Fruit fly (Drosophila melanogaster) whole organism, prepupa: ENCODE data around the gene rempA.

Experiments used
- CG10631 ChIP-seq: fragments of 200-800 bp; sonication (Bioruptor generic); optimal IDR thresholded peaks from 2 replicates; lab custom pipeline; 2016; ENCODE audit warnings: missing biosample characterization, missing genetic modification characterization
- CG11294 ChIP-seq: fragments of 200-800 bp; sonication (Bioruptor generic); IDR thresholded peaks from 2 replicates; pipeline ENCODE4 v1.3.6; 2022; ENCODE audit warnings: missing biosample characterization, missing genetic modification characterization
- CG11762 ChIP-seq: fragments of 200-800 bp; sonication (Bioruptor generic); optimal IDR thresholded peaks from 3 replicates; lab custom pipeline; 2016; ENCODE audit warnings: missing biosample characterization, missing genetic modification characterization; ENCODE audit not compliant: insufficient read depth
- CG15336 ChIP-seq: fragments of 200-800 bp; sonication (Bioruptor generic); IDR thresholded peaks from 2 replicates; pipeline ENCODE4 v1.3.6; 2022; ENCODE audit warnings: missing biosample characterization, missing genetic modification characterization
- CG1621 ChIP-seq: fragments of 200-800 bp; sonication (Bioruptor generic); optimal IDR thresholded peaks from 3 replicates; lab custom pipeline; 2018; ENCODE audit warnings: missing biosample characterization, mild to moderate bottlenecking, missing genetic modification characterization
- CG3032 ChIP-seq: fragments of 200-800 bp; optimal IDR thresholded peaks from 2 replicates; lab custom pipeline; 2019; ENCODE audit warnings: missing biosample characterization, mild to moderate bottlenecking, missing genetic modification characterization, moderate library complexity
- CG31627 ChIP-seq: fragments of 200-800 bp; sonication (Bioruptor generic); optimal IDR thresholded peaks from 3 replicates; lab custom pipeline; 2016; ENCODE audit warnings: missing biosample characterization, missing genetic modification characterization
- CG32006 ChIP-seq: fragments of 200-800 bp; sonication (Bioruptor generic); optimal IDR thresholded peaks from 3 replicates; lab custom pipeline; 2017; ENCODE audit warnings: missing biosample characterization, mild to moderate bottlenecking, missing genetic modification characterization
- CG34406 ChIP-seq: fragments of 200-800 bp; sonication (Bioruptor generic); optimal IDR thresholded peaks from 3 replicates; lab custom pipeline; 2016; ENCODE audit warnings: missing biosample characterization, missing genetic modification characterization
- CG3919 ChIP-seq: fragments of 200-800 bp; sonication (Bioruptor generic); optimal IDR thresholded peaks from 3 replicates; lab custom pipeline; 2016; ENCODE audit warnings: missing biosample characterization, missing genetic modification characterization
- CG4318 ChIP-seq: fragments of 200-800 bp; sonication (Bioruptor generic); optimal IDR thresholded peaks from 3 replicates; lab custom pipeline; 2017; ENCODE audit warnings: missing biosample characterization, mild to moderate bottlenecking, missing genetic modification characterization
- CG6163 ChIP-seq: fragments of 200-800 bp; sonication (Bioruptor generic); IDR thresholded peaks from 3 replicates; pipeline ENCODE4 v1.3.6; 2022; ENCODE audit warnings: missing biosample characterization, missing genetic modification characterization
- CG6276 ChIP-seq: fragments of 200-800 bp; sonication (Bioruptor generic); optimal IDR thresholded peaks from 2 replicates; lab custom pipeline; 2017; ENCODE audit warnings: missing biosample characterization, mild to moderate bottlenecking, missing genetic modification characterization
- CG6792 ChIP-seq: fragments of 200-800 bp; sonication (Bioruptor generic); optimal IDR thresholded peaks from 3 replicates; lab custom pipeline; 2016; ENCODE audit warnings: missing biosample characterization, missing genetic modification characterization
- CG8632 ChIP-seq: fragments of 200-800 bp; sonication (Bioruptor generic); optimal IDR thresholded peaks from 3 replicates; lab custom pipeline; 2016; ENCODE audit warnings: missing biosample characterization, missing genetic modification characterization
- CG9139 ChIP-seq: fragments of 200-800 bp; sonication (Bioruptor generic); optimal IDR thresholded peaks from 3 replicates; lab custom pipeline; 2017; ENCODE audit warnings: missing biosample characterization, mild to moderate bottlenecking, missing genetic modification characterization
- Eip75B ChIP-seq: fragments of 200-800 bp; sonication (Bioruptor generic); optimal IDR thresholded peaks from 3 replicates; lab custom pipeline; 2016; ENCODE audit warnings: missing biosample characterization, missing genetic modification characterization
- Eip78C ChIP-seq: fragments of 200-800 bp; sonication (Bioruptor generic); peaks from one replicate; lab custom pipeline; 2016; ENCODE audit warnings: missing biosample characterization, missing genetic modification characterization
- Eip93F ChIP-seq: fragments of 200-800 bp; sonication (Bioruptor generic); optimal IDR thresholded peaks from 2 replicates; lab custom pipeline; 2016; ENCODE audit warnings: missing biosample characterization, mild to moderate bottlenecking, missing genetic modification characterization
- Ets21C ChIP-seq: fragments of 200-800 bp; sonication (Bioruptor generic); optimal IDR thresholded peaks from 3 replicates; lab custom pipeline; 2016; ENCODE audit warnings: missing biosample characterization, missing genetic modification characterization
- Hr39 ChIP-seq: fragments of 200-800 bp; sonication (Bioruptor generic); optimal IDR thresholded peaks from 2 replicates; lab custom pipeline; 2016; ENCODE audit warnings: missing biosample characterization, missing genetic modification characterization
- Lpt ChIP-seq: fragments of 200-800 bp; sonication (Bioruptor generic); optimal IDR thresholded peaks from 3 replicates; lab custom pipeline; 2016; ENCODE audit warnings: missing biosample characterization, missing genetic modification characterization
- Met ChIP-seq: fragments of 200-800 bp; sonication (Bioruptor generic); optimal IDR thresholded peaks from 3 replicates; lab custom pipeline; 2016; ENCODE audit warnings: missing biosample characterization, missing genetic modification characterization
- Sox102F ChIP-seq: fragments of 200-800 bp; sonication (Bioruptor generic); optimal IDR thresholded peaks from 2 replicates; lab custom pipeline; 2016; ENCODE audit warnings: missing biosample characterization, mild to moderate bottlenecking, missing genetic modification characterization
- Sox14 ChIP-seq: fragments of 200-800 bp; sonication (Bioruptor generic); optimal IDR thresholded peaks from 3 replicates; lab custom pipeline; 2016; ENCODE audit warnings: missing biosample characterization, missing genetic modification characterization
- Sox15 ChIP-seq: fragments of 200-800 bp; sonication (Bioruptor generic); optimal IDR thresholded peaks from 3 replicates; lab custom pipeline; 2016; ENCODE audit warnings: missing biosample characterization, missing genetic modification characterization
- achi ChIP-seq: fragments of 200-800 bp; sonication (Bioruptor generic); optimal IDR thresholded peaks from 3 replicates; lab custom pipeline; 2016; ENCODE audit warnings: missing biosample characterization, missing genetic modification characterization
- acj6 ChIP-seq: fragments of 200-800 bp; sonication (Bioruptor generic); optimal IDR thresholded peaks from 3 replicates; lab custom pipeline; 2016; ENCODE audit warnings: missing biosample characterization, missing genetic modification characterization
- cyc ChIP-seq: fragments of 200-800 bp; sonication (Bioruptor generic); optimal IDR thresholded peaks from 3 replicates; lab custom pipeline; 2016; ENCODE audit warnings: missing biosample characterization, missing genetic modification characterization
- dac ChIP-seq: fragments of 200-800 bp; sonication (Bioruptor generic); optimal IDR thresholded peaks from 2 replicates; lab custom pipeline; 2017; ENCODE audit warnings: missing biosample characterization, mild to moderate bottlenecking, missing genetic modification characterization
- dsx ChIP-seq: fragments of 200-800 bp; optimal IDR thresholded peaks from 3 replicates; lab custom pipeline; 2019; ENCODE audit warnings: missing biosample characterization, mild to moderate bottlenecking, missing genetic modification characterization, moderate library complexity; ENCODE audit not compliant: poor library complexity, severe bottlenecking
- esn ChIP-seq: fragments of 200-800 bp; sonication (Bioruptor generic); optimal IDR thresholded peaks from 2 replicates; lab custom pipeline; 2016; ENCODE audit warnings: missing biosample characterization, mild to moderate bottlenecking, missing genetic modification characterization, moderate library complexity
- fd59A ChIP-seq: fragments of 200-800 bp; sonication (Bioruptor generic); optimal IDR thresholded peaks from 2 replicates; lab custom pipeline; 2017; ENCODE audit warnings: missing biosample characterization, mild to moderate bottlenecking, missing genetic modification characterization, missing genetic modification reagents
- fkh ChIP-seq: fragments of 200-800 bp; sonication (Bioruptor generic); optimal IDR thresholded peaks from 3 replicates; lab custom pipeline; 2017; ENCODE audit warnings: missing biosample characterization, mild to moderate bottlenecking, missing genetic modification characterization, moderate library complexity
- lz ChIP-seq: fragments of 200-800 bp; sonication (Bioruptor generic); optimal IDR thresholded peaks from 3 replicates; lab custom pipeline; 2016; ENCODE audit warnings: missing biosample characterization, missing genetic modification characterization
- net ChIP-seq: fragments of 200-800 bp; sonication (Bioruptor generic); optimal IDR thresholded peaks from 3 replicates; lab custom pipeline; 2016; ENCODE audit warnings: missing biosample characterization, missing genetic modification characterization
- pdm3 ChIP-seq: fragments of 200-800 bp; sonication (Bioruptor generic); optimal IDR thresholded peaks from 3 replicates; lab custom pipeline; 2016; ENCODE audit warnings: missing biosample characterization, missing genetic modification characterization
- salr ChIP-seq, 2 experiments: fragments of 200-800 bp; sonication (Bioruptor generic); optimal IDR thresholded peaks; 3 replicates each; lab custom pipeline; 2016 to 2018; ENCODE audit warnings: missing biosample characterization in 2 of 2, missing genetic modification characterization in 2 of 2, mild to moderate bottlenecking in 1 of 2
- spab ChIP-seq: fragments of 200-800 bp; sonication (Bioruptor generic); optimal IDR thresholded peaks from 2 replicates; lab custom pipeline; 2017; ENCODE audit warnings: missing biosample characterization, mild to moderate bottlenecking, missing genetic modification characterization, missing genetic modification reagents
- ss ChIP-seq, 2 experiments: fragments of 200-800 bp; sonication (Bioruptor generic); optimal IDR thresholded peaks; 2 replicates in 1 of 2; 3 replicates in 1 of 2; lab custom pipeline; 2017 to 2018; ENCODE audit warnings: mild to moderate bottlenecking in 2 of 2, missing biosample characterization in 2 of 2, missing genetic modification characterization in 2 of 2, moderate library complexity in 1 of 2
- topi ChIP-seq: fragments of 200-800 bp; sonication (Bioruptor generic); optimal IDR thresholded peaks from 3 replicates; lab custom pipeline; 2016; ENCODE audit warnings: missing biosample characterization, missing genetic modification characterization
- vri ChIP-seq: fragments of 200-800 bp; sonication (Bioruptor generic); optimal IDR thresholded peaks from 3 replicates; lab custom pipeline; 2016; ENCODE audit warnings: missing biosample characterization, mild to moderate bottlenecking, missing genetic modification characterization

The rempA gene

DNA sequence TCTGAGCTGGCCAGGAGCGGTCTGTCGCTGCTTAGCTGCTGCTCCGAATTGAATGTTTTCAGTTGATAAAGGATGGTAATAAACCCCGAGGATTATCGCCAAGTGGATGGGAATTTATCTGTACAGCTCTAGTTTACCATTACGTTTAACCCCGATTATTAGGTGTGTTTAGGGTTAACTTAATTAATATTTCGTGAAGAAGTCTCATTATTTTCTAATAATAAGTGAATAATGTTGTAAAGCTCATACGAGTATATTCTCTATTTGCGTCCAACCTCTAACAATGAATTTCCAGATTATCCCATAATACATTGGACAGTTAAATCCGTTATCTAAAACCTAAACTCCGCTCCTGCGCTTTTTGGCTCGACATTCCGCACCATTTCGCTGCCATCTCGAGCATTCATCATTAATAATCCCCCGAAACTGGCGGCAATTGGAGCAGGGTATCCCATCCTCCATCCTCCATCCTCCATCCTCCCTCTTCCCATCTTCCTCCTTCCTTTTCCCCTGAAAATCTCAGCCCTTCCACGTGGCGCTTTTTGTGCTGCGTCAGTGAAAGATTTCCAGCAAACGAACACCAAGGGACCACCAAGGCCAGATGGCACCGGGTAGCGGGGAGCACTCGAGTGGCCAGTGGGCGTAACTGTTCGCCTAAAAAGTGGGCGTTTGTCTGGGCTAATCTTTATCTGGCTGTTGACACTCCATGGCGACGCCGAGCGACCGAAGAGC lies 33.8 kb downstream of the rempA start (continued):
- TF ChIP-seq CG11762 (GFP tag; lab: Kevin White, UChicago) (no peak), CG8632 (no peak), CG31627 (peak; percentile 43), fd59A (peak; percentile 0), achi (GFP tag; lab: Kevin White, UChicago) (no peak), CG15336 (no peak), pdm3 (peak; percentile 18), Sox15 (no peak), Sox102F (GFP tag; lab: Kevin White, UChicago) (peak; percentile 27), fkh (GFP tag; lab: Kevin White, UChicago) (no peak), Sox14 (GFP tag; lab: Kevin White, UChicago) (no peak), CG1621 (tag; lab: Kevin White, UChicago) (no peak), CG6792 (GFP tag; lab: Kevin White, UChicago) (no peak), ss (GFP tag; optimal IDR thresholded peaks at IDR 0.05; lab: Kevin White, UChicago) (peak in 1 of 2 experiments; percentile 27), CG6163 (GFP tag; lab: Robert Waterston, UW) (no peak), CG34406 (no peak), CG3032 (tag; lab: Kevin White, UChicago) (peak; percentile 29), dac (GFP tag; lab: Kevin White, UChicago) (no peak), Eip78C (peak; percentile 83), CG4318 (GFP tag; lab: Kevin White, UChicago) (no peak), lz (GFP tag; lab: Kevin White, UChicago) (peak; percentile 20), CG9139 (no peak), cyc (GFP tag; lab: Kevin White, UChicago) (peak; percentile 34), salr (GFP tag; optimal IDR thresholded peaks at IDR 0.05; lab: Kevin White, UChicago) (no peak), acj6 (GFP tag; lab: Kevin White, UChicago) (peak; percentile 1), Ets21C (peak; percentile 51), esn (GFP tag; lab: Kevin White, UChicago) (peak; percentile 53), dsx (GFP tag; lab: Kevin White, UChicago) (no peak), Hr39 (GFP tag; lab: Kevin White, UChicago) (peak; percentile 10), CG32006 (GFP tag; lab: Kevin White, UChicago) (no peak)
- TF ChIP-seq, all 60 proteins: peak for 21

DNA sequence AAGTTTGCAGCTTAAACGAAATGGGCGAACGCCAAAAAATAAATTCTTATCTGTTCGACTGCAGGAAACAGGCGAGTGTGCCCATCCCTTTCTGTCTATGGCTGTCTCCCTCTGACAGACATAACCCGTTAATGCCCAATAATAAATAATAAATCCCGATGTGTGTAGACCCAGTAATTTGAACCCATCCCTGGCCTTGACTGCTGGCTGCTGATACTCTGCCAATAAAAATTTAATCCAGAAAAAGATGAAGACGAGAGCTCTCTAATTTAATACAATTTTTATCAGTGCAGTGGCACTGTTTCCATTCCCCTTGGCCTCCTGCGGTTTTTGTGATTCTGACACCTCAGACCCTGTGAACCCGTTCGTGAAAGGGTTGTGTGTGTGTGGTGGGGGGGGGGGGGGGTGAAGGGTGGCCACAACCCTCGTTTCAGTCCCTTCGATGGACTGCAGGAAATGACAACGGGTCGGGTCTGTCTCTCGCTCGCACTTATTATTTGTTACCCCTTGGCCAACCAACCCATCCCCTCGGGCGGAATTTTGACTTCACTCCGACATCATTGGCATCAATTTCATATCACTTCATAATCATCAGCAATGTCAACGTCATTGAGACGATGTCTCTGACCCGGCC lies 34.4 kb downstream of the rempA start:
- TF ChIP-seq CG11294 (GFP tag; lab: Robert Waterston, UW) (no peak), CG31627 (no peak)

DNA sequence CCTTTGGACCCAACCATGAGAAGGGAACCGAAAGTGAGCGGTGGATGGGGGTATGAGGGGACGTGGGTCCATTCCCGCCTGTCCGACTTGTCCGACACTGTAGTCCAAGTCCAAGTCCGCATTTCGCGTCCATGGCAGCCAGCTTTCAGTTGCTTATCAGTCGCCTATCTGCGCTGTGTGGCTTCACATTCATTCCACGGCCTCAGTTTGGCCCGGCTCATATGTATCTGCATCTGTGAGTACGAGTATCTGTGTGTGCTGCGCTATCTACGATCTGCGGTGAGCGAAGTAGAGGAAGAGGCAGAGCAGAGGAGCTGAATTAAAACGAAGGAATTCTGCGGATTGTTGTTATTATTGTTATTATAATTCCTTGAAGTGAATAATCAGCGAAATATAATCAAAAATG lies 35.6 kb downstream of the rempA start:
- peak; percentile 52 for TF ChIP-seq dsx (GFP tag; lab: Kevin White, UChicago)
- TF ChIP-seq CG3919 (GFP tag; lab: Kevin White, UChicago), result peak; percentile 31
- TF ChIP-seq Eip93F (GFP tag; lab: Kevin White, UChicago), result no peak
- TF ChIP-seq CG32006 (GFP tag; lab: Kevin White, UChicago), result peak; percentile 47
- peak; percentile 79 to 82 for TF ChIP-seq ss (GFP tag; optimal IDR thresholded peaks at IDR 0.05; lab: Kevin White, UChicago)
- TF ChIP-seq Lpt (GFP tag; lab: Kevin White, UChicago), result peak; percentile 31
- peak; percentile 55 for TF ChIP-seq spab (GFP tag; lab: Kevin White, UChicago)
- no peak for TF ChIP-seq CG8632
- TF ChIP-seq Sox15, result no peak
- TF ChIP-seq fkh (GFP tag; lab: Kevin White, UChicago), result no peak
- TF ChIP-seq net (GFP tag; lab: Kevin White, UChicago), result peak; percentile 8
- no peak for TF ChIP-seq Eip75B (GFP tag; lab: Kevin White, UChicago)
- TF ChIP-seq Met (GFP tag; lab: Kevin White, UChicago), result no peak
- no peak for TF ChIP-seq CG10631 (GFP tag; lab: Kevin White, UChicago)
- TF ChIP-seq CG3032 (tag; lab: Kevin White, UChicago), result peak; percentile 5
- peak; percentile 70 for TF ChIP-seq CG6276
- TF ChIP-seq Eip78C, result peak; percentile 66
- peak; percentile 69 for TF ChIP-seq CG9139
- TF ChIP-seq topi, result no peak
- no peak for TF ChIP-seq Sox102F (GFP tag; lab: Kevin White, UChicago)
- TF ChIP-seq vri (GFP tag; lab: Kevin White, UChicago), result no peak
- no peak for TF ChIP-seq CG34406
- peak in 1 of 2 experiments; percentile 29 for TF ChIP-seq salr (GFP tag; optimal IDR thresholded peaks at IDR 0.05; lab: Kevin White, UChicago)
- no peak for TF ChIP-seq CG4318 (GFP tag; lab: Kevin White, UChicago)
- TF ChIP-seq CG1621 (tag; lab: Kevin White, UChicago), result peak; percentile 69
- no peak for TF ChIP-seq Hr39 (GFP tag; lab: Kevin White, UChicago)
- no peak for TF ChIP-seq fd59A
- TF ChIP-seq esn (GFP tag; lab: Kevin White, UChicago), result no peak
- 0 out of 2 replicates have a peak, but pooled peaks have one; percentile 38 for TF ChIP-seq CG15336
- TF ChIP-seq CG6792 (GFP tag; lab: Kevin White, UChicago), result no peak
- TF ChIP-seq achi (GFP tag; lab: Kevin White, UChicago), result no peak
